Fruit fly (Drosophila melanogaster) whole organism, prepupa: ENCODE results near the gene eIF3h.

Experiments
- Blimp-1 ChIP-seq: fragments of 200-800 bp; sonication (Bioruptor generic); optimal IDR thresholded peaks from 3 replicates; lab custom pipeline; 2017; ENCODE audit warnings: missing biosample characterization, missing genetic modification characterization, mild to moderate bottlenecking, moderate library complexity, missing genetic modification reagents
- CG10631 ChIP-seq: fragments of 200-800 bp; sonication (Bioruptor generic); optimal IDR thresholded peaks from 2 replicates; lab custom pipeline; 2016; ENCODE audit warnings: missing biosample characterization, missing genetic modification characterization
- CG11294 ChIP-seq: fragments of 200-800 bp; sonication (Bioruptor generic); IDR thresholded peaks from 2 replicates; pipeline ENCODE4 v1.3.6; 2022; ENCODE audit warnings: missing biosample characterization, missing genetic modification characterization
- CG11762 ChIP-seq: fragments of 200-800 bp; sonication (Bioruptor generic); optimal IDR thresholded peaks from 3 replicates; lab custom pipeline; 2016; ENCODE audit warnings: missing biosample characterization, missing genetic modification characterization; ENCODE audit not compliant: insufficient read depth
- CG11902 ChIP-seq: fragments of 200-800 bp; sonication (Bioruptor generic); optimal IDR thresholded peaks from 3 replicates; lab custom pipeline; 2016; ENCODE audit warnings: missing biosample characterization, missing genetic modification characterization
- CG1621 ChIP-seq: fragments of 200-800 bp; sonication (Bioruptor generic); optimal IDR thresholded peaks from 3 replicates; lab custom pipeline; 2018; ENCODE audit warnings: missing biosample characterization, mild to moderate bottlenecking, missing genetic modification characterization
- CG16779 ChIP-seq: fragments of 200-800 bp; sonication (Bioruptor generic); optimal IDR thresholded peaks from 3 replicates; lab custom pipeline; 2017; ENCODE audit warnings: missing biosample characterization, mild to moderate bottlenecking, missing genetic modification characterization
- CG31627 ChIP-seq: fragments of 200-800 bp; sonication (Bioruptor generic); optimal IDR thresholded peaks from 3 replicates; lab custom pipeline; 2016; ENCODE audit warnings: missing biosample characterization, missing genetic modification characterization
- CG32006 ChIP-seq: fragments of 200-800 bp; sonication (Bioruptor generic); optimal IDR thresholded peaks from 3 replicates; lab custom pipeline; 2017; ENCODE audit warnings: missing biosample characterization, mild to moderate bottlenecking, missing genetic modification characterization
- CG34406 ChIP-seq: fragments of 200-800 bp; sonication (Bioruptor generic); optimal IDR thresholded peaks from 3 replicates; lab custom pipeline; 2016; ENCODE audit warnings: missing biosample characterization, missing genetic modification characterization
- CG3919 ChIP-seq: fragments of 200-800 bp; sonication (Bioruptor generic); optimal IDR thresholded peaks from 3 replicates; lab custom pipeline; 2016; ENCODE audit warnings: missing biosample characterization, missing genetic modification characterization
- CG4318 ChIP-seq: fragments of 200-800 bp; sonication (Bioruptor generic); optimal IDR thresholded peaks from 3 replicates; lab custom pipeline; 2017; ENCODE audit warnings: missing biosample characterization, mild to moderate bottlenecking, missing genetic modification characterization
- CG6163 ChIP-seq: fragments of 200-800 bp; sonication (Bioruptor generic); IDR thresholded peaks from 3 replicates; pipeline ENCODE4 v1.3.6; 2022; ENCODE audit warnings: missing biosample characterization, missing genetic modification characterization
- CG6854 ChIP-seq: fragments of 200-800 bp; sonication (Bioruptor generic); optimal IDR thresholded peaks from 2 replicates; lab custom pipeline; 2017; ENCODE audit warnings: missing biosample characterization, mild to moderate bottlenecking, missing genetic modification characterization
- CG7368 ChIP-seq: fragments of 200-800 bp; sonication (Bioruptor generic); optimal IDR thresholded peaks from 3 replicates; lab custom pipeline; 2016; ENCODE audit warnings: missing biosample characterization, missing genetic modification characterization
- CG8319 ChIP-seq: fragments of 200-800 bp; sonication (Bioruptor generic); optimal IDR thresholded peaks from 3 replicates; lab custom pipeline; 2016; ENCODE audit warnings: missing biosample characterization, missing genetic modification characterization
- CG8632 ChIP-seq: fragments of 200-800 bp; sonication (Bioruptor generic); optimal IDR thresholded peaks from 3 replicates; lab custom pipeline; 2016; ENCODE audit warnings: missing biosample characterization, missing genetic modification characterization
- Eip78C ChIP-seq: fragments of 200-800 bp; sonication (Bioruptor generic); peaks from one replicate; lab custom pipeline; 2016; ENCODE audit warnings: missing biosample characterization, missing genetic modification characterization
- Eip93F ChIP-seq: fragments of 200-800 bp; sonication (Bioruptor generic); optimal IDR thresholded peaks from 2 replicates; lab custom pipeline; 2016; ENCODE audit warnings: missing biosample characterization, mild to moderate bottlenecking, missing genetic modification characterization
- Ets21C ChIP-seq: fragments of 200-800 bp; sonication (Bioruptor generic); optimal IDR thresholded peaks from 3 replicates; lab custom pipeline; 2016; ENCODE audit warnings: missing biosample characterization, missing genetic modification characterization
- Ets96B ChIP-seq: fragments of 200-800 bp; optimal IDR thresholded peaks from 2 replicates; lab custom pipeline; 2019; ENCODE audit warnings: missing biosample characterization, mild to moderate bottlenecking, missing genetic modification characterization, moderate library complexity
- Gug ChIP-seq: fragments of 200-800 bp; sonication (Bioruptor generic); IDR thresholded peaks from 2 replicates; pipeline ENCODE4 v1.3.6; 2022; ENCODE audit warnings: missing biosample characterization, missing genetic modification characterization
- Hr4 ChIP-seq: fragments of 200-800 bp; sonication (Bioruptor generic); optimal IDR thresholded peaks from 3 replicates; lab custom pipeline; 2016; ENCODE audit warnings: missing biosample characterization, missing genetic modification characterization
- Met ChIP-seq: fragments of 200-800 bp; sonication (Bioruptor generic); optimal IDR thresholded peaks from 3 replicates; lab custom pipeline; 2016; ENCODE audit warnings: missing biosample characterization, missing genetic modification characterization
- OdsH ChIP-seq: fragments of 200-800 bp; sonication (Bioruptor generic); optimal IDR thresholded peaks from 3 replicates; lab custom pipeline; 2016; ENCODE audit warnings: missing biosample characterization, missing genetic modification characterization
- Sox102F ChIP-seq: fragments of 200-800 bp; sonication (Bioruptor generic); optimal IDR thresholded peaks from 2 replicates; lab custom pipeline; 2016; ENCODE audit warnings: missing biosample characterization, mild to moderate bottlenecking, missing genetic modification characterization
- Sox15 ChIP-seq: fragments of 200-800 bp; sonication (Bioruptor generic); optimal IDR thresholded peaks from 3 replicates; lab custom pipeline; 2016; ENCODE audit warnings: missing biosample characterization, missing genetic modification characterization
- acj6 ChIP-seq: fragments of 200-800 bp; sonication (Bioruptor generic); optimal IDR thresholded peaks from 3 replicates; lab custom pipeline; 2016; ENCODE audit warnings: missing biosample characterization, missing genetic modification characterization
- cyc ChIP-seq: fragments of 200-800 bp; sonication (Bioruptor generic); optimal IDR thresholded peaks from 3 replicates; lab custom pipeline; 2016; ENCODE audit warnings: missing biosample characterization, missing genetic modification characterization
- dac ChIP-seq: fragments of 200-800 bp; sonication (Bioruptor generic); optimal IDR thresholded peaks from 2 replicates; lab custom pipeline; 2017; ENCODE audit warnings: missing biosample characterization, mild to moderate bottlenecking, missing genetic modification characterization
- dsx ChIP-seq: fragments of 200-800 bp; optimal IDR thresholded peaks from 3 replicates; lab custom pipeline; 2019; ENCODE audit warnings: missing biosample characterization, mild to moderate bottlenecking, missing genetic modification characterization, moderate library complexity; ENCODE audit not compliant: poor library complexity, severe bottlenecking
- esn ChIP-seq: fragments of 200-800 bp; sonication (Bioruptor generic); optimal IDR thresholded peaks from 2 replicates; lab custom pipeline; 2016; ENCODE audit warnings: missing biosample characterization, mild to moderate bottlenecking, missing genetic modification characterization, moderate library complexity
- fd59A ChIP-seq: fragments of 200-800 bp; sonication (Bioruptor generic); optimal IDR thresholded peaks from 2 replicates; lab custom pipeline; 2017; ENCODE audit warnings: missing biosample characterization, mild to moderate bottlenecking, missing genetic modification characterization, missing genetic modification reagents
- fd85E ChIP-seq: fragments of 200-800 bp; sonication (Bioruptor generic); optimal IDR thresholded peaks from 3 replicates; lab custom pipeline; 2016; ENCODE audit warnings: missing biosample characterization, missing genetic modification characterization
- fkh ChIP-seq: fragments of 200-800 bp; sonication (Bioruptor generic); optimal IDR thresholded peaks from 3 replicates; lab custom pipeline; 2017; ENCODE audit warnings: missing biosample characterization, mild to moderate bottlenecking, missing genetic modification characterization, moderate library complexity
- net ChIP-seq: fragments of 200-800 bp; sonication (Bioruptor generic); optimal IDR thresholded peaks from 3 replicates; lab custom pipeline; 2016; ENCODE audit warnings: missing biosample characterization, missing genetic modification characterization
- pdm3 ChIP-seq: fragments of 200-800 bp; sonication (Bioruptor generic); optimal IDR thresholded peaks from 3 replicates; lab custom pipeline; 2016; ENCODE audit warnings: missing biosample characterization, missing genetic modification characterization
- salr ChIP-seq, 2 experiments: fragments of 200-800 bp; sonication (Bioruptor generic); optimal IDR thresholded peaks; 3 replicates each; lab custom pipeline; 2016 to 2018; ENCODE audit warnings: missing biosample characterization in 2 of 2, missing genetic modification characterization in 2 of 2, mild to moderate bottlenecking in 1 of 2
- spab ChIP-seq: fragments of 200-800 bp; sonication (Bioruptor generic); optimal IDR thresholded peaks from 2 replicates; lab custom pipeline; 2017; ENCODE audit warnings: missing biosample characterization, mild to moderate bottlenecking, missing genetic modification characterization, missing genetic modification reagents
- ss ChIP-seq, 2 experiments: fragments of 200-800 bp; sonication (Bioruptor generic); optimal IDR thresholded peaks; 2 replicates in 1 of 2; 3 replicates in 1 of 2; lab custom pipeline; 2017 to 2018; ENCODE audit warnings: mild to moderate bottlenecking in 2 of 2, missing biosample characterization in 2 of 2, missing genetic modification characterization in 2 of 2, moderate library complexity in 1 of 2
- svp ChIP-seq: fragments of 200-800 bp; sonication (Bioruptor generic); peaks from one replicate; lab custom pipeline; 2016; ENCODE audit warnings: missing biosample characterization, missing genetic modification characterization

Gene eIF3h

DNA sequence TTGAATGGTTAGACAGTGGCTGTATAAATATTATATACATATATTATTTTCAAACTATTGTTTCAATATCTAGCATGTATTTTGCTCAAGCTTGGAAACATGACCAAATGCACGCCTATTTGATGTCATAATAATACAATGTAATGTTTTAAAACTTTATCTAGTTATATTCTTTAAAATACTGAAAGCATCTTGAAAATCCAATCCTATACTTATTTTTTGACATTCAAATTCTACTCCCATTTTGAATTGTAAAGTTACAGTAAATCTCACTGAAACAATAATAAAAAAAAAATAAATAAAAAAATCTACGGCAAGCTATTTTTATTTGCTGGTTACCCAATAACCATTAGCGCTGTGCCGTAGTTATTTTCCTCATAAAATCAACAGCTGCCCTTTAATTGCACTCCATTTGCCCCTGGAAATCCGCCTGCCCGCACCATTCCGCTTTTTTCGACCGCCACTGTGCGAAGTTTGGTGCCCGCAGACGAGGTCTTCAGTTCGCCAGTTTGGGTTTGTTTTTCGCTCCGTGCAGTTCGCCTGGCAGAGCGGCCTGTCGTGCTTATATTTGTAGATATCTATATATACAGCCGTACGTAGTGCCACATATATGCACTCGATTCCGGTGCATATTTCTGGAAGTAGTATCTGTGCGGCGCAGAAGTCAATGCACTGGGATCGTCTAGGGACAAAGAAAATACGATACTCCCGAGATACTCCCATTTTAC lies 7.8 kb downstream of the eIF3h start (continued):
- TF ChIP-seq OdsH (GFP tag; lab: Kevin White, UChicago) (peak; percentile 65), cyc (GFP tag; lab: Kevin White, UChicago) (peak; percentile 40), Eip78C (GFP tag; lab: Kevin White, UChicago) (peak; percentile 78), acj6 (GFP tag; lab: Kevin White, UChicago) (peak; percentile 36), fd85E (peak; percentile 14), dsx (GFP tag; lab: Kevin White, UChicago) (peak; percentile 16), CG1621 (tag; lab: Kevin White, UChicago) (peak; percentile 20), Ets96B (tag; lab: Kevin White, UChicago) (no peak), net (GFP tag; lab: Kevin White, UChicago) (peak; percentile 28), pdm3 (GFP tag; lab: Kevin White, UChicago) (peak; percentile 50), CG4318 (peak; percentile 49), dac (GFP tag; lab: Kevin White, UChicago) (no peak), salr (GFP tag; optimal IDR thresholded peaks at IDR 0.05; lab: Kevin White, UChicago) (peak in 1 of 2 experiments; percentile 35), CG10631 (GFP tag; lab: Kevin White, UChicago) (peak; percentile 57), CG32006 (GFP tag; lab: Kevin White, UChicago) (peak; percentile 70), CG16779 (tag; lab: Kevin White, UChicago) (peak; percentile 38), CG3919 (GFP tag; lab: Kevin White, UChicago) (peak; percentile 53), CG11762 (no peak), ss (GFP tag; optimal IDR thresholded peaks at IDR 0.05; lab: Kevin White, UChicago) (peak in 1 of 2 experiments; percentile 28), Ets21C (GFP tag; lab: Kevin White, UChicago) (peak; percentile 15), Sox102F (peak; percentile 55), fkh (GFP tag; lab: Kevin White, UChicago) (peak; percentile 38), Gug (GFP tag; lab: Robert Waterston, UW) (peak; percentile 18; the same call in 1 of the 2 replicates), fd59A (GFP tag; lab: Kevin White, UChicago) (no peak), Blimp-1 (GFP tag; lab: Kevin White, UChicago) (no peak), svp (GFP tag; lab: Kevin White, UChicago) (peak; percentile 87), CG6163 (peak; percentile 59), spab (GFP tag; lab: Kevin White, UChicago) (no peak), CG8632 (GFP tag; lab: Kevin White, UChicago) (peak; percentile 24), CG31627 (peak; percentile 40), CG34406 (GFP tag; lab: Kevin White, UChicago) (peak; percentile 11), Eip93F (peak; percentile 30), Met (GFP tag; lab: Kevin White, UChicago) (peak; percentile 66), CG11902 (GFP tag; lab: Kevin White, UChicago) (peak; percentile 20), CG11294 (peak; percentile 17; the same call in 1 of the 2 replicates), CG6854 (GFP tag; lab: Kevin White, UChicago) (peak; percentile 2), esn (GFP tag; lab: Kevin White, UChicago) (peak; percentile 60), CG7368 (GFP tag; lab: Kevin White, UChicago) (no peak), Hr4 (GFP tag; lab: Kevin White, UChicago) (peak; percentile 63), CG8319 (GFP tag; lab: Kevin White, UChicago) (no peak), Sox15 (GFP tag; lab: Kevin White, UChicago) (no peak)
